Worm (Caenorhabditis elegans): Measurements from ENCODE around the gene tni-1.

Gene tni-1

ce11 chrX:11368845-11369244 lies 8.4 kb downstream of the tni-1 start:
- TF ChIP-seq pqm-1 (tag; optimal IDR thresholded peaks at IDR 0.05), result no peak
- no peak for TF ChIP-seq lsy-12 (tag; optimal IDR thresholded peaks at IDR 0.05)
- TF ChIP-seq lin-39 (tag; optimal IDR thresholded peaks at IDR 0.05), result peak; percentile 81
- TF ChIP-seq ama-1 (optimal IDR thresholded peaks at IDR 0.05), result no peak
- no peak for TF ChIP-seq daf-12 (tag; optimal IDR thresholded peaks at IDR 0.05)
- peak; percentile 90 for TF ChIP-seq egl-5 (tag; optimal IDR thresholded peaks at IDR 0.05)

- TF ChIP-seq nhr-25 (tag; optimal IDR thresholded peaks at IDR 0.05) (no peak), ztf-11 (tag; optimal IDR thresholded peaks at IDR 0.05) (no peak), ZK546.5 (tag; optimal IDR thresholded peaks at IDR 0.05) (no peak), elt-3 (tag; optimal IDR thresholded peaks at IDR 0.05) (no peak), daf-12 (tag; optimal IDR thresholded peaks at IDR 0.05) (no peak), nhr-77 (tag; optimal IDR thresholded peaks at IDR 0.05) (no peak), nhr-28 (tag; optimal IDR thresholded peaks at IDR 0.05) (no peak), nhr-23 (tag; optimal IDR thresholded peaks at IDR 0.05) (no peak), nhr-237 (tag; optimal IDR thresholded peaks at IDR 0.05) (no peak), unc-62 (GFP tag; optimal IDR thresholded peaks at IDR 0.05) (no peak)
Measured at ce11 chrX:11368417-11368816, 8.9 kb downstream of the tni-1 start, which contains the start of gene ttyh-1. TSS of gene ttyh-1 (plus strand) at chrX:11368717.

- TF ChIP-seq unc-39 (tag; optimal IDR thresholded peaks at IDR 0.05), result no peak
- TF ChIP-seq tbx-2 (tag; optimal IDR thresholded peaks at IDR 0.05), result no peak
- peak; percentile 66 for TF ChIP-seq lin-39 (tag; optimal IDR thresholded peaks at IDR 0.05)
- TF ChIP-seq ceh-28 (tag; optimal IDR thresholded peaks at IDR 0.05), result no peak
- TF ChIP-seq nhr-43 (tag; optimal IDR thresholded peaks at IDR 0.05; ENCODE audit: poor library complexity, severe bottlenecking), result no peak
- TF ChIP-seq sea-2 (GFP tag; optimal IDR thresholded peaks at IDR 0.05), result peak; percentile 19
- no peak for TF ChIP-seq ztf-4 (tag; optimal IDR thresholded peaks at IDR 0.05)
- no peak for TF ChIP-seq nhr-23 (tag; optimal IDR thresholded peaks at IDR 0.05)
- TF ChIP-seq ama-1 (optimal IDR thresholded peaks at IDR 0.05), result no peak
Measured at ce11 chrX:11367640-11368039, 9.6 kb downstream of the tni-1 start.

DNA sequence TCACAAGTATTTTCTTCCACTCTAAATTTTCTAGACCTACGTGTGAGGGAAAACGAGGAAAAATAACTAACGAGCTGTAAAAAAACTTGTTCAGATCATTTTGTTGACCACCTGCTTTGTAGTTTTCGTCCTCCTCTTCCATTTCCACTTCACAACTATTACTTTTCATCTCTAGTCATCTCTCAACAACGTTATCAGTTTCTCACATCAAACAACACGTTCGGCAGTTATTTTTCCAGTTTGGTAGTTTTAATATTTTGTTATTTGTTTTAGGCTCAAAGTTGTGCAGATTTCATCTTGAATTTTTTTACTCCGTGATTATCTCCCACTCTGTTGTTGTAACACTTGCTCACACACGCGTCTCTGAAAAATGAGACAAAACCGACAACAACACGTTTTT lies 10.2 kb downstream of the tni-1 start:
- peak; percentile 5 for TF ChIP-seq elt-2 (tag; optimal IDR thresholded peaks at IDR 0.05)
- no peak for TF ChIP-seq ztf-4 (tag; optimal IDR thresholded peaks at IDR 0.05)

DNA sequence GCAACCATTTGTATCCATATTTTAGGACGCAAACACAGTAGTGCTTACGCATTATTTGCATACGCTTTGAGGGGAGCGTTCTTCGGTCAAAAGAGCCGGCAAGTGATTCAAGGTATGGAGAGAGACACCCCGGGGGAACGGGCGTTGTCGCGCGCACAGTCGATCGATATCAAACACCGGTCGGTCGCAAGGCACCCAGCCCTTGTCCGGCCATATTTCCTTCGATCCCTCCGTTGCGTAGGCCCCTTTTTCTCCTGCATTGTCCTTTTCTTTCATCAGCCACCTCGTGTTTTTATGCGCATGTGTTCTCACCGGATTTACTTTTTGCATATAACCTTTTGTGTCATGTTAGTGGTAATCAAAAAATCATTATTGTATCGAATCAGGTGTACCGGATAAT lies 11.3 kb downstream of the tni-1 start:
- no peak for TF ChIP-seq hmg-11 (tag; optimal IDR thresholded peaks at IDR 0.05)
- no peak for TF ChIP-seq skn-1 (tag; optimal IDR thresholded peaks at IDR 0.05)
- peak; percentile 10 for TF ChIP-seq pha-4 (tag; optimal IDR thresholded peaks at IDR 0.05)

DNA sequence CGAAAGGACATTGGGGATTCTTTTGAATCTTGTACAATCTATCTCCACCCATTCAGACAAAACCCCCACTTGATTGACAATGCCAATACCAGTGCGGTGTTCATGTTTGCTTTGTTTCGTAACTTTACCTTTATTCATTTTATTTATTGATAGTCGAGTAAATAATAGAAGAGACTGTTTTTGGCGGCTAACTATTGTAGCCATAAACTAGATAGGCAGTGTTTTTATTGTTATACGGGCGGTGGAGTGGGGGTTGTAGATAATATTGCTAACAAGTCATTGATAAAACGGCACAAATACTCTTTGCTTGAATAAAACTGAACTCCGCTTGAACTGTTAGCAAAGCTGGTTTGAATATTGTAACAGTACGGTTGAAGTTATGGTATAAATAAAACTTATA lies 12.4 kb downstream of the tni-1 start:
- TF ChIP-seq skn-1 (tag; optimal IDR thresholded peaks at IDR 0.05), result no peak
- peak; percentile 71 for TF ChIP-seq pha-4 (tag; optimal IDR thresholded peaks at IDR 0.05)
- no peak for TF ChIP-seq egl-27 (tag; optimal IDR thresholded peaks at IDR 0.05)
- TF ChIP-seq ztf-11 (tag; optimal IDR thresholded peaks at IDR 0.05), result no peak
- TF ChIP-seq elt-1 (tag; optimal IDR thresholded peaks at IDR 0.05), result no peak
- peak; percentile 36 for TF ChIP-seq elt-2 (tag; optimal IDR thresholded peaks at IDR 0.05)

DNA sequence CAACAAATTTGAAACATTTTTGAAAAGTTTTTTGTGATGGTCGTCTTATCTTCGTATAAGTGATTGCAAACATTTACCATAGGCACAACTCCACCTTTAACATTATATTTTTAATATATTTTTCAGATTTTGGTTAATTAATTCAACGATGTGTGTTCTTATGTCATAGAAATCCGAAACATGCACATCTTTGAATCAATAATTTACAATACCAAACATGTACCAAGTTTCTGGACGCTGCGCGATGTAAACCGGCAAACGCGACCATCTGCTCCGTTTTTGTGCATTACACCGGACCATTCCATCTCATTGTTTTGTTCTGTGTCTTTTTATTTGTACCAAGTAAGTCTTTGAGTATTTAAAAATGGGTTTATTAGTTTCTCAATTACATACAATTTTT lies 19.8 kb downstream of the tni-1 start, which contains the start of gene pgp-4:
pgp-4 (plus strand) TSS at position 301 of the 400 bp plus-strand sequence.
- TF ChIP-seq nhr-12 (tag; optimal IDR thresholded peaks at IDR 0.05), result no peak
- no peak for TF ChIP-seq unc-39 (tag; optimal IDR thresholded peaks at IDR 0.05)
- no peak for TF ChIP-seq R02D3.7 (tag; optimal IDR thresholded peaks at IDR 0.05)
- no peak for TF ChIP-seq nhr-28 (tag; optimal IDR thresholded peaks at IDR 0.05)
- no peak for TF ChIP-seq elt-1 (tag; optimal IDR thresholded peaks at IDR 0.05)
- TF ChIP-seq fos-1 (tag; optimal IDR thresholded peaks at IDR 0.05), result no peak
- TF ChIP-seq snpc-4 (tag; optimal IDR thresholded peaks at IDR 0.05), result no peak
- no peak for TF ChIP-seq ceh-16 (tag; optimal IDR thresholded peaks at IDR 0.05)
- TF ChIP-seq zag-1 (tag; optimal IDR thresholded peaks at IDR 0.05), result no peak
- no peak for TF ChIP-seq ZK546.5 (tag; optimal IDR thresholded peaks at IDR 0.05)
- TF ChIP-seq pqm-1 (tag; optimal IDR thresholded peaks at IDR 0.05), result no peak
- no peak for TF ChIP-seq nhr-23 (tag; optimal IDR thresholded peaks at IDR 0.05)
- TF ChIP-seq skn-1 (tag; optimal IDR thresholded peaks at IDR 0.05), result no peak
- TF ChIP-seq lin-39 (tag; optimal IDR thresholded peaks at IDR 0.05), result no peak
- TF ChIP-seq elt-3 (tag; optimal IDR thresholded peaks at IDR 0.05), result no peak
- no peak for TF ChIP-seq aly-2 (tag; optimal IDR thresholded peaks at IDR 0.05)

Measured in whole organism, L3 larva.